Worm (Caenorhabditis elegans) whole organism, mixed stage, embryonic: Measurements from ENCODE around the gene rict-1.
A peak's percentile ranks its signal among the peaks of the same experiment; 100 is the strongest.

Source experiments
- M03D4.4 ChIP-seq: sonication (generic microtip); optimal IDR thresholded peaks from 2 replicates; lab custom pipeline; 2017; ENCODE audit warnings: mild to moderate bottlenecking, missing genetic modification characterization, missing compliant biosample characterization
- bed-3 ChIP-seq: fragments of 200-800 bp; sonication (Bioruptor generic); optimal IDR thresholded peaks from 3 replicates; lab custom pipeline; 2018; ENCODE audit warnings: mild to moderate bottlenecking, missing genetic modification characterization, moderate library complexity, missing compliant biosample characterization
- blmp-1 ChIP-seq: fragments of 150-350 bp; optimal IDR thresholded peaks from 2 replicates; lab custom pipeline; 2014; ENCODE audit warnings: missing biosample characterization, missing genetic modification characterization
- ceh-39 ChIP-seq: fragments of 150-350 bp; optimal IDR thresholded peaks from 2 replicates; lab custom pipeline; 2014; ENCODE audit warnings: missing biosample characterization, missing genetic modification characterization
- ceh-43 ChIP-seq: fragments of 200-800 bp; sonication (Bioruptor generic); optimal IDR thresholded peaks from 2 replicates; lab custom pipeline; 2018; ENCODE audit warnings: mild to moderate bottlenecking, missing genetic modification characterization, moderate library complexity, missing compliant biosample characterization
- ceh-83 ChIP-seq: fragments of 200-800 bp; sonication (Bioruptor generic); optimal IDR thresholded peaks from 2 replicates; lab custom pipeline; 2018; ENCODE audit warnings: mild to moderate bottlenecking, missing genetic modification characterization, missing compliant biosample characterization
- ces-1 ChIP-seq: fragments of 150-350 bp; optimal IDR thresholded peaks from 2 replicates; lab custom pipeline; 2014; ENCODE audit warnings: missing biosample characterization, missing genetic modification reagents, missing genetic modification characterization
- cnd-1 ChIP-seq: fragments of 200-800 bp; sonication (Bioruptor generic); optimal IDR thresholded peaks from 2 replicates; lab custom pipeline; 2018; ENCODE audit warnings: mild to moderate bottlenecking, missing genetic modification characterization, missing compliant biosample characterization
- elt-1 ChIP-seq: sonication (generic microtip); optimal IDR thresholded peaks from 2 replicates; lab custom pipeline; 2017; ENCODE audit warnings: missing genetic modification characterization, mild to moderate bottlenecking, missing compliant biosample characterization, antibody characterized with exemption, moderate library complexity, borderline replicate concordance; ENCODE audit not compliant: insufficient read depth
- elt-3 ChIP-seq: fragments of 150-350 bp; optimal IDR thresholded peaks from 2 replicates; lab custom pipeline; 2014; ENCODE audit warnings: missing biosample characterization, missing genetic modification characterization
- flh-1 ChIP-seq: fragments of 200-800 bp; sonication (Bioruptor generic); optimal IDR thresholded peaks from 2 replicates; lab custom pipeline; 2018; ENCODE audit warnings: mild to moderate bottlenecking, missing genetic modification characterization, moderate library complexity, missing compliant biosample characterization
- ham-2 ChIP-seq: fragments of 200-800 bp; sonication (Bioruptor generic); optimal IDR thresholded peaks from 2 replicates; lab custom pipeline; 2018; ENCODE audit warnings: mild to moderate bottlenecking, missing genetic modification characterization, missing compliant biosample characterization
- hlh-1 ChIP-seq: fragments of 150-350 bp; optimal IDR thresholded peaks from 2 replicates; lab custom pipeline; 2014; ENCODE audit warnings: missing biosample characterization, missing genetic modification reagents, missing genetic modification characterization
- lin-13 ChIP-seq: fragments of 150-350 bp; optimal IDR thresholded peaks from 2 replicates; lab custom pipeline; 2014; ENCODE audit warnings: missing biosample characterization, missing genetic modification characterization
- lin-32 ChIP-seq: fragments of 200-800 bp; sonication (Bioruptor generic); optimal IDR thresholded peaks from 2 replicates; lab custom pipeline; 2018; ENCODE audit warnings: mild to moderate bottlenecking, missing genetic modification characterization, missing compliant biosample characterization
- lsy-2 ChIP-seq: fragments of 150-350 bp; optimal IDR thresholded peaks from 2 replicates; lab custom pipeline; 2014; ENCODE audit warnings: missing biosample characterization, missing genetic modification characterization
- mab-5 ChIP-seq: fragments of 150-350 bp; optimal IDR thresholded peaks from 2 replicates; lab custom pipeline; 2014; ENCODE audit warnings: missing biosample characterization, missing genetic modification characterization
- mep-1 ChIP-seq: fragments of 150-350 bp; optimal IDR thresholded peaks from 2 replicates; lab custom pipeline; 2017; ENCODE audit warnings: missing biosample characterization, missing genetic modification reagents, missing genetic modification characterization, inconsistent platforms
- mls-2 ChIP-seq: sonication (generic microtip); optimal IDR thresholded peaks from 2 replicates; lab custom pipeline; 2016; ENCODE audit warnings: mild to moderate bottlenecking, missing genetic modification characterization, moderate library complexity, missing compliant biosample characterization
- nhr-2 ChIP-seq: fragments of 150-350 bp; optimal IDR thresholded peaks from 2 replicates; lab custom pipeline; 2014; ENCODE audit warnings: missing biosample characterization, missing genetic modification characterization
- nhr-237 ChIP-seq: fragments of 150-350 bp; optimal IDR thresholded peaks from 2 replicates; lab custom pipeline; 2014; ENCODE audit warnings: missing biosample characterization, missing genetic modification characterization
- nhr-76 ChIP-seq: sonication (generic microtip); optimal IDR thresholded peaks from 2 replicates; lab custom pipeline; 2017; ENCODE audit warnings: missing biosample characterization, missing genetic modification characterization
- pha-4 ChIP-seq: fragments of 150-350 bp; optimal IDR thresholded peaks from 2 replicates; lab custom pipeline; 2018; ENCODE audit warnings: missing biosample characterization, missing genetic modification reagents, missing genetic modification characterization
- sem-2 ChIP-seq: fragments of 200-800 bp; sonication (Bioruptor generic); optimal IDR thresholded peaks from 2 replicates; lab custom pipeline; 2018; ENCODE audit warnings: mild to moderate bottlenecking, missing genetic modification characterization, missing compliant biosample characterization
- sptf-1 ChIP-seq: sonication (generic microtip); optimal IDR thresholded peaks from 2 replicates; lab custom pipeline; 2017; ENCODE audit warnings: mild to moderate bottlenecking, missing genetic modification characterization, moderate library complexity, missing compliant biosample characterization
- tbx-8 ChIP-seq: fragments of 200-800 bp; sonication (Bioruptor generic); optimal IDR thresholded peaks from 2 replicates; lab custom pipeline; 2018; ENCODE audit warnings: mild to moderate bottlenecking, missing genetic modification characterization, moderate library complexity, missing compliant biosample characterization
- unc-120 ChIP-seq: sonication (generic microtip); optimal IDR thresholded peaks from 2 replicates; lab custom pipeline; 2017; ENCODE audit warnings: missing genetic modification characterization, missing compliant biosample characterization; ENCODE audit not compliant: poor library complexity, severe bottlenecking
- unc-39 ChIP-seq: fragments of 150-350 bp; optimal IDR thresholded peaks from 2 replicates; lab custom pipeline; 2014; ENCODE audit warnings: missing biosample characterization, missing genetic modification characterization
- unc-62 ChIP-seq: fragments of 150-350 bp; optimal IDR thresholded peaks from 2 replicates; lab custom pipeline; 2014; ENCODE audit warnings: missing biosample characterization, missing genetic modification reagents, missing genetic modification characterization
- zip-8 ChIP-seq: fragments of 150-350 bp; optimal IDR thresholded peaks from 2 replicates; lab custom pipeline; 2014; ENCODE audit warnings: missing biosample characterization, missing genetic modification characterization
- ztf-11 ChIP-seq: fragments of 150-350 bp; optimal IDR thresholded peaks from 2 replicates; lab custom pipeline; 2014; ENCODE audit warnings: missing biosample characterization, missing genetic modification characterization

The rict-1 gene

ce11 chrII:13148247-13148646, 31.6 kb upstream of the rict-1 start:
- TF ChIP-seq lin-32 (no peak), hlh-1 (no peak), unc-62 (GFP tag; lab: Kevin White, UChicago) (no peak), nhr-237 (tag; lab: Kevin White, UChicago) (no peak), ceh-83 (GFP tag; lab: Kevin White, UChicago) (no peak)

ce11 chrII:13145204-13145603, 28.6 kb upstream of the rict-1 start, which contains the start of gene mltn-1:
TSS of gene mltn-1 (minus strand) at chrII:13145225.
- TF ChIP-seq unc-39 (tag; lab: Kevin White, UChicago) (no peak), nhr-76 (tag; lab: Kevin White, UChicago) (no peak), elt-1 (no peak), ztf-11 (tag; lab: Kevin White, UChicago) (no peak), lsy-2 (tag; lab: Kevin White, UChicago) (no peak), mab-5 (no peak), hlh-1 (no peak), ceh-43 (GFP tag; lab: Kevin White, UChicago) (no peak), mep-1 (tag; lab: Kevin White, UChicago) (no peak)

ce11 chrII:13142372-13142771, 25.8 kb upstream of the rict-1 start:
- no peak for TF ChIP-seq tbx-8 (GFP tag; lab: Kevin White, UChicago)
- no peak for TF ChIP-seq ces-1 (GFP tag; lab: Kevin White, UChicago)
- TF ChIP-seq zip-8 (tag; lab: Kevin White, UChicago) = no peak
- TF ChIP-seq sptf-1 (tag; lab: Kevin White, UChicago) = no peak
- TF ChIP-seq nhr-76 (tag; lab: Kevin White, UChicago) = no peak
- TF ChIP-seq cnd-1 (tag; lab: Kevin White, UChicago) = no peak
- no peak for TF ChIP-seq blmp-1 (tag; lab: Kevin White, UChicago)
- no peak for TF ChIP-seq lin-32
- TF ChIP-seq elt-1 = no peak
- no peak for TF ChIP-seq nhr-2 (tag; lab: Kevin White, UChicago)
- no peak for TF ChIP-seq ceh-43 (GFP tag; lab: Kevin White, UChicago)
- no peak for TF ChIP-seq elt-3

- TF ChIP-seq zip-8 (tag; lab: Kevin White, UChicago) = no peak
- TF ChIP-seq sptf-1 (tag; lab: Kevin White, UChicago) = no peak
Measured at ce11 chrII:13139573-13139972, 23.0 kb upstream of the rict-1 start.

ce11 chrII:13130576-13130975, 14.0 kb upstream of the rict-1 start:
- TF ChIP-seq mls-2 = no peak
- no peak for TF ChIP-seq blmp-1 (tag; lab: Kevin White, UChicago)
- TF ChIP-seq unc-120 (tag; lab: Kevin White, UChicago) = no peak

ce11 chrII:13129602-13130001, 13.0 kb upstream of the rict-1 start, which contains the start of gene F29C12.6:
TSS of gene F29C12.6 (plus strand) at chrII:13129902.
- TF ChIP-seq elt-3 (no peak), tbx-8 (GFP tag; lab: Kevin White, UChicago) (no peak), nhr-76 (tag; lab: Kevin White, UChicago) (no peak), mls-2 (no peak), mab-5 (no peak)

ce11 chrII:13122720-13123119, 6.1 kb upstream of the rict-1 start, which contains the start of gene bath-45:
TSS of gene bath-45 (plus strand) at chrII:13123020.
- TF ChIP-seq lin-13 (tag; lab: Kevin White, UChicago) = no peak
- no peak for TF ChIP-seq elt-1
- TF ChIP-seq lin-32 = no peak
- no peak for TF ChIP-seq ces-1 (GFP tag; lab: Kevin White, UChicago)
- TF ChIP-seq zip-8 (tag; lab: Kevin White, UChicago) = no peak
- no peak for TF ChIP-seq ceh-39 (tag; lab: Kevin White, UChicago)
- TF ChIP-seq nhr-237 (tag; lab: Kevin White, UChicago) = no peak
- TF ChIP-seq nhr-76 (tag; lab: Kevin White, UChicago) = no peak
- no peak for TF ChIP-seq hlh-1

ce11 chrII:13117135-13117534, 525 bp upstream of the rict-1 start, which contains the start of gene gfm-1:
TSS of gene gfm-1 (plus strand) at chrII:13117483.
- TF ChIP-seq M03D4.4 (tag; lab: Kevin White, UChicago) = no peak
- no peak for TF ChIP-seq blmp-1 (tag; lab: Kevin White, UChicago)
- TF ChIP-seq mep-1 (tag; lab: Kevin White, UChicago) = peak; percentile 20
- TF ChIP-seq pha-4 (tag; lab: Kevin White, UChicago) = no peak
- TF ChIP-seq sem-2 = no peak
- TF ChIP-seq elt-1 = no peak
- TF ChIP-seq ces-1 (GFP tag; lab: Kevin White, UChicago) = peak; percentile 55
- TF ChIP-seq lin-32 = no peak
- TF ChIP-seq ceh-43 (GFP tag; lab: Kevin White, UChicago) = no peak
- TF ChIP-seq ham-2 (GFP tag; lab: Kevin White, UChicago) = no peak
- no peak for TF ChIP-seq nhr-2 (tag; lab: Kevin White, UChicago)
- no peak for TF ChIP-seq zip-8 (tag; lab: Kevin White, UChicago)
- TF ChIP-seq lsy-2 (tag; lab: Kevin White, UChicago) = peak; percentile 14
- TF ChIP-seq mab-5 = no peak
- TF ChIP-seq lin-13 (tag; lab: Kevin White, UChicago) = no peak
- TF ChIP-seq nhr-237 (tag; lab: Kevin White, UChicago) = no peak
- TF ChIP-seq bed-3 (GFP tag; lab: Kevin White, UChicago) = no peak
- TF ChIP-seq unc-39 (tag; lab: Kevin White, UChicago) = no peak
- TF ChIP-seq elt-3 = no peak
- peak; percentile 61 for TF ChIP-seq sptf-1 (tag; lab: Kevin White, UChicago)
- no peak for TF ChIP-seq hlh-1
- no peak for TF ChIP-seq unc-62 (GFP tag; lab: Kevin White, UChicago)
- TF ChIP-seq flh-1 = no peak
- no peak for TF ChIP-seq ceh-83 (GFP tag; lab: Kevin White, UChicago)
